Worm (Caenorhabditis elegans): Measurements from ENCODE around the gene ssq-4.

ssq-4 gene

DNA sequence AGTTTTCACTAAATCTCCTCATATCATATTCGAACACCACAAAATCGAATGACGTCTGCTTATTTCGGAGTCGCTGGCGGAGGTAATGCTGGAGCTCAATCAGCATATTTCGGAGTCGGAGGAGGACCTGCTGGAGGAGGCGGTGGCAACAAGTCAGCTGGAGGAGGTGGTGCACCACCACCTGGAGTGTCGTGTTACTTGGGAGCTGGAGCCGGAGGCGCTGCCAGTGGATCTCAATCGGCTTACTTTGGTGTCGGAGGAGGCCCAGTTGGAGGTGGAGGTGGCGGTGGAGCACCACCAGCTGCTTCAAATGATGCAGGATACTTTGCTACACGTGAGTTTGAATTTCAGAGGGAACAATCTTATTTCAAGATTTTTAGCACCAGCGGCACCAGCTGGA, at the start of gene ssq-4:
Gene ssq-4, plus strand, starts transcription at position 19 of the 400 bp plus-strand sequence.
- TF ChIP-seq egrh-3 (GFP tag; IDR thresholded peaks at IDR 0.05), result peak; percentile 75

DNA sequence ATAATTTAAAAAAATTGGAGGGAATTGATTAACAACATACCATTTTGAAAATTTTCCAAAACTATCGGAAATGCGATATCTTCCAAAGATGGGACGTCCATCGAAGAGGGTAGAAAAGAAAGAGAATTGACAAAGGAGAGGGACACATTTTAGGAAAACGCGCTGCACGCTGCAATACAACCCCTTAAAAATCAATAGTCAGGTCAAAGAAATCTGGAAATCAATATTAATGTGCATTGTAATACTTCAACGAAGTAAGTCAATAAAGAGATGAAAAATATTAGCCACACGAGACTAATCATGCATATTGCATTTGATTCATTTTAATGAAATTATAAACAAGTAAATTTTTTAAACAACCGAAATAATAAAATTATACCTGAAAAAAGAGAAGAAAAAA, 46.9 kb upstream of the ssq-4 start, which contains the start of gene Y9C9A.13:
Gene Y9C9A.13, minus strand, starts transcription at position 101 of the 400 bp plus-strand sequence.
- no peak for TF ChIP-seq ceh-40 (GFP tag; IDR thresholded peaks at IDR 0.05)
- TF ChIP-seq atf-7 (tag; optimal IDR thresholded peaks at IDR 0.05), result no peak
- no peak for TF ChIP-seq F49E8.2 (tag; optimal IDR thresholded peaks at IDR 0.05; ENCODE audit: insufficient read depth)
- no peak for TF ChIP-seq Y56A3A.18 (GFP tag; IDR thresholded peaks at IDR 0.05)
- TF ChIP-seq B0261.1 (tag; optimal IDR thresholded peaks at IDR 0.05), result no peak

DNA sequence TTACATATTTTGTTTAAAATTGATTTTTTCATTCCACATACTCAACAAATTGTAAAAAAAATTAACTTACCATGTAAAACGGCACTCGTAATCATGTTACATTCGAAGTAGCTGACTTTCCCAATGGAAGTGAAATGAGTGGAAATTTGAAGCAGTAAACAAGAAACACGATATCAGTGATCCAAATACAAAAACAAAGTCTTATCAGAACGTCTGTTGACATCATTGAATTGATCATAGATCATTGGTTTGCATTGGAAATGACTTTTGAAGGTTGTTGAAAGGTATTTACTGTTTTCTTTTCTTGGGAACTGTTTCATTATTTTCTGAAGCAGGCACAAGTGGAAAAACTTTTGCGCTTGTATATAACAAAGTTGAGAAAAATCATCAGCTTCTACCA, 40.3 kb upstream of the ssq-4 start, which contains the start of gene Y9C9A.16:
Gene Y9C9A.16, minus strand, starts transcription at position 131 of the 400 bp plus-strand sequence.
- TF ChIP-seq nhr-120 (GFP tag; IDR thresholded peaks at IDR 0.05), result no peak
- no peak for TF ChIP-seq repo-1 (tag; optimal IDR thresholded peaks at IDR 0.05)
- no peak for TF ChIP-seq lin-26 (GFP tag; IDR thresholded peaks at IDR 0.05)
- no peak for TF ChIP-seq nfya-1 (tag; optimal IDR thresholded peaks at IDR 0.05; ENCODE audit: borderline replicate concordance, insufficient read depth)
- TF ChIP-seq F49E8.2 (tag; optimal IDR thresholded peaks at IDR 0.05; ENCODE audit: insufficient read depth), result no peak
- no peak for TF ChIP-seq tbx-9 (tag; optimal IDR thresholded peaks at IDR 0.05; ENCODE audit: borderline replicate concordance)

DNA sequence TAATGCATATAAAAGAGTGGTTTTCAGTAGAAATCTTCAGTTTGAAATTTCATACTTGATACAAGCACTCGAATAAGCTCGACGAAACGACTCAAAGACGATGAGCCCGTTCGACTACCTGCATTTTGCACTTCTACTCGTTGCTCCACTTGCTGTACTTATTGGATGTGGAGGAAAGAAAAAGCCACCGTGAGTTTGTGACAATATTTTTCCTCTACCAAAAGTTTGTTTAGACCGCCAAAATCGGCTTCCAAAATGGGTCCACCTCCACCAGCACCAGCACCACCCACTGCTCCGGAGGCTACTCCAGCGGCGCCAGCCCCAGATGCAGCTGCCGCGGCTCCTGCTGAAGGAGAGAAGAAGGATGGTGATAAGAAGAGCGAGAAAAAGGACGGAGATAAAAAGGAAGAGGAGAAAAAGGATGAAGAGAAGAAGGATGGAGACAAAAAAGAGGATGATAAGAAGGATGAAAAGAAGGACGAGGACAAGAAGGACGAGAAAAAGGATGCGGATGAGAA, 39.0 kb upstream of the ssq-4 start, which contains the start of gene E03H12.5:
Gene E03H12.5, plus strand, starts transcription at position 51 of the 518 bp plus-strand sequence.
- no peak for TF ChIP-seq attf-6 (GFP tag; IDR thresholded peaks at IDR 0.05)
- TF ChIP-seq egrh-3 (GFP tag; IDR thresholded peaks at IDR 0.05), result peak; percentile 85; the same call in 1 of the 2 replicates
- TF ChIP-seq mes-4 (tag; optimal IDR thresholded peaks at IDR 0.05), result no peak
- TF ChIP-seq F49E8.2 (tag; optimal IDR thresholded peaks at IDR 0.05; ENCODE audit: insufficient read depth), result no peak
- no peak for TF ChIP-seq sea-2 (GFP tag; IDR thresholded peaks at IDR 0.05)

DNA sequence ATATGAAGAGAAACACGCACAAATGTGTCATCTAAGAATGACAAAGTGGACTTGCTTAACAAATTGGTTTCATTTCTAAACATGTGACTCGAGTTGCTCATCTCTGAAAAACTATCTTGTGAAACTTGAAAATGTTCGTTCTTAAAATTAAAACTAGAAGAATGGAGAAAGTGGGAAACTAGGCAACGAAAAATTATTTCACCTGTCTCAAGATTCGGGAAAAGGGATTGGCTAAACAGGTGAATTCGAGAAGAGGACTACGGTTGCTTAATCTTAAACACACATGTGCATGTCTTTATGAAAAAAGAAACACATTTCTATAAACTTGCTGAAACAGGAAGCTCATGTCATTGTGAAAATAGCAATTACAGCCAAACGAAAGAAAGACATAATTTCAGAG, 35.3 kb upstream of the ssq-4 start, which contains the start of gene srz-24:
Gene srz-24, minus strand, starts transcription at position 101 of the 400 bp plus-strand sequence.
- TF ChIP-seq F22D6.2 (tag; optimal IDR thresholded peaks at IDR 0.05) (no peak), F39B2.1 (GFP tag; IDR thresholded peaks at IDR 0.05) (no peak), zim-3 (tag; optimal IDR thresholded peaks at IDR 0.05) (no peak), ccch-3 (GFP tag; optimal IDR thresholded peaks at IDR 0.05) (no peak), dpl-1 (GFP tag; optimal IDR thresholded peaks at IDR 0.05) (no peak), madf-8 (GFP tag; conservative IDR thresholded peaks at IDR 0.05) (no peak), F10E7.11 (tag; optimal IDR thresholded peaks at IDR 0.05) (no peak), mel-28 (tag; optimal IDR thresholded peaks at IDR 0.05; ENCODE audit: borderline replicate concordance) (no peak), ets-4 (GFP tag; optimal IDR thresholded peaks at IDR 0.05) (no peak), ztf-25 (GFP tag; IDR thresholded peaks at IDR 0.05) (no peak), tbp1 (GFP tag; optimal IDR thresholded peaks at IDR 0.05) (no peak), lin-26 (GFP tag; IDR thresholded peaks at IDR 0.05) (no peak), B0035.1 (tag; optimal IDR thresholded peaks at IDR 0.05) (no peak), hmg-20 (GFP tag; IDR thresholded peaks at IDR 0.05) (no peak), F23B12.7 (tag; optimal IDR thresholded peaks at IDR 0.05; ENCODE audit: insufficient read depth) (no peak), xnd-1 (tag; optimal IDR thresholded peaks at IDR 0.05) (no peak), attf-3 (GFP tag; conservative IDR thresholded peaks at IDR 0.05) (no peak)

Data from whole organism, young adult.